Fruit fly (Drosophila melanogaster): Measurements from ENCODE around the gene TpnC73F.

Gene TpnC73F

DNA sequence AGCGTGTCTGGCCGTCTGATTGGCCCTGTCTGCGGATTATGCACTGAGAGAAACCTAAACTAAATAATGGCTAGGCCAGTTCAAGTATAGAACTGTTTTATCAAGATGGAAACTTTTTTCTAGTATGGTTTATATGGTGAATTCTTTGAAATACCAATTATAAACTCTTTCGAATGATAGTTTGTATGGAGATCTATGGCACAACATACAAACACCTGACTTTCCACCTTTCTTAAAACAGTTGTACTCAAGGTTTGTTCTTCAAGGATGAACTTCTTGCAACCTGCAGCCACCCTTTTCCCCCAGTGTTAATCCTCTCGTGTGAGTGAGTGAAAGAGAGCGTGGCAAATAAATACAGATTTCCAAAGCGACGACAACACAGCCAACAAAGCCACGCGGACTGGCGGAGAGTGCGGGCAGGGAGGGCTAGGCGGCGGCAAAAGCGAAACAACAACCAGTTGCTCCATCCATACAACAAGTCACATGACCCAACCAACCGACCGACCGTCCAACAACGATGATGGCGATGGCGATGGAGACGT is 41.6 kb upstream of the TpnC73F start (continued):
- TF ChIP-seq E2f2 (GFP tag; IDR thresholded peaks at IDR 0.05) (peak; percentile 62), NC2α (GFP tag; optimal IDR thresholded peaks at IDR 0.05) (peak; percentile 37), Sox102F (GFP tag; optimal IDR thresholded peaks at IDR 0.05) (peak; percentile 92), Mad (GFP tag; optimal IDR thresholded peaks at IDR 0.05) (peak; percentile 69), CG2875 (GFP tag; optimal IDR thresholded peaks at IDR 0.05) (peak; percentile 54), Nf-YB (GFP tag; optimal IDR thresholded peaks at IDR 0.05) (peak; percentile 76), CG43689 (GFP tag; IDR thresholded peaks at IDR 0.05) (peak; percentile 79), nmo (GFP tag; optimal IDR thresholded peaks at IDR 0.05) (peak; percentile 93), tll (GFP tag; optimal IDR thresholded peaks at IDR 0.05) (no peak), vfl (GFP tag; optimal IDR thresholded peaks at IDR 0.05) (peak; percentile 81), Ptx1 (GFP tag; IDR thresholded peaks at IDR 0.05) (peak; percentile 90), CG7928 (GFP tag; optimal IDR thresholded peaks at IDR 0.05) (peak; percentile 29), CG11398 (GFP tag; optimal IDR thresholded peaks at IDR 0.05) (peak; percentile 87), gcm2 (GFP tag; optimal IDR thresholded peaks at IDR 0.05) (peak; percentile 74), lmd (GFP tag; IDR thresholded peaks at IDR 0.05) (peak; percentile 92), CG14441 (GFP tag; IDR thresholded peaks at IDR 0.05) (peak; percentile 88), wor (GFP tag; IDR thresholded peaks at IDR 0.05) (peak; percentile 64), CG4707 (GFP tag; optimal IDR thresholded peaks at IDR 0.05) (peak; percentile 42), Camta (GFP tag; optimal IDR thresholded peaks at IDR 0.05) (peak; percentile 90), CG12104 (GFP tag; optimal IDR thresholded peaks at IDR 0.05) (peak; percentile 82), CG4328 (GFP tag; optimal IDR thresholded peaks at IDR 0.05) (peak; percentile 53), CG15011 (GFP tag; optimal IDR thresholded peaks at IDR 0.05) (peak; percentile 85), H2.0 (GFP tag; IDR thresholded peaks at IDR 0.05) (peak; percentile 68), CG16813 (GFP tag; IDR thresholded peaks at IDR 0.05; ENCODE audit: partially characterized antibody) (no peak), Hr39 (optimal IDR thresholded peaks at IDR 0.05) (no peak), Myb (GFP tag; optimal IDR thresholded peaks at IDR 0.05) (peak; percentile 80), Poxn (GFP tag; IDR thresholded peaks at IDR 0.05) (peak; percentile 33; the same call in 1 of the 2 replicates), CG31365 (tag; optimal IDR thresholded peaks at IDR 0.05) (no peak), pfk (GFP tag; optimal IDR thresholded peaks at IDR 0.05) (no peak), Atf6 (GFP tag; IDR thresholded peaks at IDR 0.05) (peak; percentile 86), da (GFP tag; optimal IDR thresholded peaks at IDR 0.05) (peak; percentile 78), Bteb2 (GFP tag; optimal IDR thresholded peaks at IDR 0.05) (peak; percentile 89), D19A (tag; optimal IDR thresholded peaks at IDR 0.05) (peak; percentile 72), CG7271 (tag; optimal IDR thresholded peaks at IDR 0.05) (no peak), ems (GFP tag; optimal IDR thresholded peaks at IDR 0.05) (peak; percentile 89), Hr3 (GFP tag; optimal IDR thresholded peaks at IDR 0.05) (peak; percentile 76), Dll (GFP tag; IDR thresholded peaks at IDR 0.05; ENCODE audit: partially characterized antibody) (no peak), phol (tag; optimal IDR thresholded peaks at IDR 0.05) (peak; percentile 85), Usf (GFP tag; optimal IDR thresholded peaks at IDR 0.05) (peak; percentile 62), CG9932 (GFP tag; IDR thresholded peaks at IDR 0.05) (peak; percentile 79), CG4282 (GFP tag; optimal IDR thresholded peaks at IDR 0.05) (peak; percentile 83), pan (optimal IDR thresholded peaks at IDR 0.05) (no peak), pan (GFP tag; optimal IDR thresholded peaks at IDR 0.05 in 1 of 2, IDR thresholded peaks at IDR 0.05 in 1 of 2) (peak in 1 of 2 experiments; percentile 89), ham (GFP tag; IDR thresholded peaks at IDR 0.05) (peak; percentile 76), sens-2 (GFP tag; IDR thresholded peaks at IDR 0.05) (peak; percentile 57; the same call in 1 of the 2 replicates), Hmx (GFP tag; optimal IDR thresholded peaks at IDR 0.05) (peak; percentile 25), CG3065 (GFP tag; optimal IDR thresholded peaks at IDR 0.05) (peak; percentile 60), CG9215 (GFP tag; IDR thresholded peaks at IDR 0.05) (peak; percentile 82), CG15696 (tag; optimal IDR thresholded peaks at IDR 0.05) (peak; percentile 44), fd102C (GFP tag; optimal IDR thresholded peaks at IDR 0.05) (no peak), Nf-YC (tag; optimal IDR thresholded peaks at IDR 0.05) (peak; percentile 74)
